Worm (Caenorhabditis elegans) whole organism, late embryonic: ENCODE measurements around the gene hizr-1.

ENCODE experiments used
- K02D7.2 ChIP-seq: sonication (generic microtip); optimal IDR thresholded peaks from 2 replicates; lab custom pipeline; 2017; ENCODE audit warnings: mild to moderate bottlenecking, missing genetic modification characterization, missing compliant biosample characterization
- T23F11.4 ChIP-seq: fragments of 200-800 bp; sonication (Bioruptor generic); optimal IDR thresholded peaks from 2 replicates; lab custom pipeline; 2018; ENCODE audit warnings: mild to moderate bottlenecking, missing genetic modification characterization, missing compliant biosample characterization
- Y22D7AL.16 ChIP-seq: sonication (generic microtip); optimal IDR thresholded peaks from 2 replicates; lab custom pipeline; 2016; ENCODE audit warnings: missing genetic modification characterization, missing compliant biosample characterization
- ama-1 ChIP-seq: fragments of 150-350 bp; optimal IDR thresholded peaks from 2 replicates; lab custom pipeline; 2014
- ceh-24 ChIP-seq: sonication (generic microtip); optimal IDR thresholded peaks from 2 replicates; lab custom pipeline; 2016; ENCODE audit warnings: mild to moderate bottlenecking, missing genetic modification characterization, missing compliant biosample characterization
- ceh-30 ChIP-seq: fragments of 150-350 bp; optimal IDR thresholded peaks from 2 replicates; lab custom pipeline; 2014; ENCODE audit warnings: missing biosample characterization, missing genetic modification characterization
- ceh-31 ChIP-seq: sonication (generic microtip); optimal IDR thresholded peaks from 2 replicates; lab custom pipeline; 2016; ENCODE audit warnings: missing genetic modification characterization, missing compliant biosample characterization
- ceh-34 ChIP-seq: sonication (generic microtip); optimal IDR thresholded peaks from 2 replicates; lab custom pipeline; 2016; ENCODE audit warnings: mild to moderate bottlenecking, missing genetic modification characterization, missing compliant biosample characterization
- ceh-48 ChIP-seq: sonication (generic microtip); optimal IDR thresholded peaks from 2 replicates; lab custom pipeline; 2016; ENCODE audit warnings: missing genetic modification characterization, inconsistent platforms, missing compliant biosample characterization
- ceh-6 ChIP-seq: fragments of 200-800 bp; sonication (Bioruptor generic); optimal IDR thresholded peaks from 2 replicates; lab custom pipeline; 2018; ENCODE audit warnings: mild to moderate bottlenecking, missing genetic modification characterization, missing compliant biosample characterization
- ceh-9 ChIP-seq: sonication (generic microtip); optimal IDR thresholded peaks from 2 replicates; lab custom pipeline; 2016; ENCODE audit warnings: mild to moderate bottlenecking, missing genetic modification characterization, inconsistent platforms, missing compliant biosample characterization
- elt-2 ChIP-seq: sonication (generic microtip); optimal IDR thresholded peaks from 2 replicates; lab custom pipeline; 2016; ENCODE audit warnings: missing genetic modification reagents, missing genetic modification characterization, missing compliant biosample characterization
- elt-4 ChIP-seq: sonication (generic microtip); optimal IDR thresholded peaks from 2 replicates; lab custom pipeline; 2016; ENCODE audit warnings: missing genetic modification characterization, missing compliant biosample characterization
- ets-4 ChIP-seq: sonication (generic microtip); optimal IDR thresholded peaks from 2 replicates; lab custom pipeline; 2016; ENCODE audit warnings: missing genetic modification characterization, missing compliant biosample characterization
- fax-1 ChIP-seq: sonication (generic microtip); optimal IDR thresholded peaks from 2 replicates; lab custom pipeline; 2016; ENCODE audit warnings: missing genotype, missing genetic modification characterization, missing compliant biosample characterization
- fkh-6 ChIP-seq: sonication (generic microtip); optimal IDR thresholded peaks from 2 replicates; lab custom pipeline; 2016; ENCODE audit warnings: missing genetic modification characterization, missing compliant biosample characterization
- gmeb-2 ChIP-seq: sonication (generic microtip); optimal IDR thresholded peaks from 2 replicates; lab custom pipeline; 2016; ENCODE audit warnings: missing genetic modification characterization, inconsistent platforms, missing compliant biosample characterization
- hlh-13 ChIP-seq: fragments of 200-800 bp; sonication (Bioruptor generic); optimal IDR thresholded peaks from 2 replicates; lab custom pipeline; 2018; ENCODE audit warnings: mild to moderate bottlenecking, missing genetic modification characterization, missing compliant biosample characterization
- hlh-15 ChIP-seq: sonication (generic microtip); optimal IDR thresholded peaks from 2 replicates; lab custom pipeline; 2016; ENCODE audit warnings: missing genetic modification characterization, missing compliant biosample characterization
- hlh-30 ChIP-seq: sonication (generic microtip); optimal IDR thresholded peaks from 2 replicates; lab custom pipeline; 2017; ENCODE audit warnings: antibody characterized with exemption, missing genetic modification characterization, missing compliant biosample characterization; ENCODE audit not compliant: insufficient read depth
- hlh-8 ChIP-seq: sonication (generic microtip); optimal IDR thresholded peaks from 2 replicates; lab custom pipeline; 2016; ENCODE audit warnings: missing genotype, missing genetic modification characterization, missing compliant biosample characterization
- lim-6 ChIP-seq: sonication (generic microtip); optimal IDR thresholded peaks from 2 replicates; lab custom pipeline; 2016; ENCODE audit warnings: missing genetic modification characterization, missing compliant biosample characterization
- nhr-11 ChIP-seq: fragments of 150-350 bp; optimal IDR thresholded peaks from 2 replicates; lab custom pipeline; 2014; ENCODE audit warnings: missing biosample characterization, missing genetic modification characterization
- pax-1 ChIP-seq: fragments of 150-350 bp; optimal IDR thresholded peaks from 2 replicates; lab custom pipeline; 2014; ENCODE audit warnings: missing biosample characterization, missing genetic modification characterization
- pha-4 ChIP-seq: fragments of 150-350 bp; optimal IDR thresholded peaks from 2 replicates; lab custom pipeline; 2018; ENCODE audit warnings: missing biosample characterization, missing genetic modification reagents, missing genetic modification characterization
- pros-1 ChIP-seq: fragments of 150-350 bp; optimal IDR thresholded peaks from 2 replicates; lab custom pipeline; 2014; ENCODE audit warnings: missing biosample characterization, missing genetic modification reagents, missing genetic modification characterization
- ref-2 ChIP-seq: sonication (generic microtip); optimal IDR thresholded peaks from 2 replicates; lab custom pipeline; 2016; ENCODE audit warnings: missing genetic modification characterization, missing compliant biosample characterization
- rnt-1 ChIP-seq: sonication (generic microtip); optimal IDR thresholded peaks from 2 replicates; lab custom pipeline; 2016; ENCODE audit warnings: missing genetic modification characterization, missing compliant biosample characterization
- sdc-2 ChIP-seq: sonication (generic microtip); optimal IDR thresholded peaks from 2 replicates; lab custom pipeline; 2016; ENCODE audit warnings: missing genotype, missing genetic modification characterization, missing compliant biosample characterization
- sox-2 ChIP-seq: fragments of 200-800 bp; sonication (Bioruptor generic); IDR thresholded peaks from 2 replicates; pipeline ENCODE4 v1.3.6; 2022; ENCODE audit warnings: missing genetic modification reagents, missing genetic modification characterization, missing compliant biosample characterization
- syd-9 ChIP-seq: sonication (generic microtip); optimal IDR thresholded peaks from 2 replicates; lab custom pipeline; 2016; ENCODE audit warnings: mild to moderate bottlenecking, missing genetic modification characterization, moderate library complexity, missing compliant biosample characterization
- tbx-2 ChIP-seq: sonication (generic microtip); optimal IDR thresholded peaks from 2 replicates; lab custom pipeline; 2016; ENCODE audit warnings: missing genetic modification characterization, missing compliant biosample characterization
- ttx-3 ChIP-seq: sonication (generic microtip); optimal IDR thresholded peaks from 2 replicates; lab custom pipeline; 2016; ENCODE audit warnings: missing genetic modification reagents, missing genetic modification characterization, missing compliant biosample characterization
- unc-3 ChIP-seq, 2 experiments: fragments of 200-800 bp in 1 of 2; sonication (Bioruptor generic) in 1 of 2; sonication (generic microtip) in 1 of 2; conservative IDR thresholded peaks in 1 of 2; optimal IDR thresholded peaks in 1 of 2; 2 replicates each; pipeline versions ENCODE4 v1.3.6 to Lab custom; 2016 to 2022; ENCODE audit warnings: missing compliant biosample characterization in 2 of 2, missing genetic modification characterization in 2 of 2, missing genetic modification reagents in 1 of 2
- unc-42 ChIP-seq: sonication (generic microtip); optimal IDR thresholded peaks from 2 replicates; lab custom pipeline; 2016; ENCODE audit warnings: missing genotype, missing genetic modification characterization, missing compliant biosample characterization
- unc-55 ChIP-seq: sonication (generic microtip); optimal IDR thresholded peaks from 2 replicates; lab custom pipeline; 2017; ENCODE audit warnings: missing biosample characterization, missing genetic modification reagents, missing genetic modification characterization

Gene hizr-1

DNA sequence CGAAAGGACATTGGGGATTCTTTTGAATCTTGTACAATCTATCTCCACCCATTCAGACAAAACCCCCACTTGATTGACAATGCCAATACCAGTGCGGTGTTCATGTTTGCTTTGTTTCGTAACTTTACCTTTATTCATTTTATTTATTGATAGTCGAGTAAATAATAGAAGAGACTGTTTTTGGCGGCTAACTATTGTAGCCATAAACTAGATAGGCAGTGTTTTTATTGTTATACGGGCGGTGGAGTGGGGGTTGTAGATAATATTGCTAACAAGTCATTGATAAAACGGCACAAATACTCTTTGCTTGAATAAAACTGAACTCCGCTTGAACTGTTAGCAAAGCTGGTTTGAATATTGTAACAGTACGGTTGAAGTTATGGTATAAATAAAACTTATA lies 46.8 kb downstream of the hizr-1 start:
- no peak for TF ChIP-seq hlh-30 (tag; lab: Kevin White, UChicago)
- TF ChIP-seq hlh-15: no peak
- no peak for TF ChIP-seq gmeb-2
- TF ChIP-seq K02D7.2 (tag; lab: Kevin White, UChicago): no peak
- no peak for TF ChIP-seq fkh-6 (tag; lab: Kevin White, UChicago)
- TF ChIP-seq ama-1 (lab: Kevin White, UChicago): no peak
- TF ChIP-seq pros-1 (tag; lab: Kevin White, UChicago): no peak
- TF ChIP-seq Y22D7AL.16 (tag; lab: Kevin White, UChicago): no peak
- TF ChIP-seq ceh-24: no peak
- TF ChIP-seq nhr-11 (tag; lab: Kevin White, UChicago): no peak
- no peak for TF ChIP-seq ceh-30 (tag; lab: Kevin White, UChicago)

DNA sequence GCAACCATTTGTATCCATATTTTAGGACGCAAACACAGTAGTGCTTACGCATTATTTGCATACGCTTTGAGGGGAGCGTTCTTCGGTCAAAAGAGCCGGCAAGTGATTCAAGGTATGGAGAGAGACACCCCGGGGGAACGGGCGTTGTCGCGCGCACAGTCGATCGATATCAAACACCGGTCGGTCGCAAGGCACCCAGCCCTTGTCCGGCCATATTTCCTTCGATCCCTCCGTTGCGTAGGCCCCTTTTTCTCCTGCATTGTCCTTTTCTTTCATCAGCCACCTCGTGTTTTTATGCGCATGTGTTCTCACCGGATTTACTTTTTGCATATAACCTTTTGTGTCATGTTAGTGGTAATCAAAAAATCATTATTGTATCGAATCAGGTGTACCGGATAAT lies 47.9 kb downstream of the hizr-1 start:
- TF ChIP-seq ref-2: peak; percentile 10
- TF ChIP-seq ceh-48 (tag; lab: Kevin White, UChicago): peak; percentile 38
- TF ChIP-seq elt-2: no peak

- TF ChIP-seq ttx-3 (tag; lab: Kevin White, UChicago) (no peak), unc-55 (GFP tag; lab: Kevin White, UChicago) (no peak), hlh-8 (tag; lab: Kevin White, UChicago) (no peak), rnt-1 (no peak), ceh-6 (GFP tag; lab: Kevin White, UChicago) (no peak), tbx-2 (no peak), syd-9 (tag; lab: Kevin White, UChicago) (no peak), ceh-24 (no peak), unc-3 (GFP tag; conservative IDR thresholded peaks at IDR 0.05; lab: Robert Waterston, UW) (no peak), unc-3 (tag; optimal IDR thresholded peaks at IDR 0.05; lab: Kevin White, UChicago) (no peak), sox-2 (GFP tag; lab: Robert Waterston, UW) (no peak), T23F11.4 (no peak), hlh-13 (GFP tag; lab: Kevin White, UChicago) (no peak), sdc-2 (tag; lab: Kevin White, UChicago) (no peak), elt-4 (no peak), elt-2 (no peak), pha-4 (tag; lab: Kevin White, UChicago) (no peak), ceh-9 (no peak), fax-1 (tag; lab: Kevin White, UChicago) (no peak), ceh-34 (tag; lab: Kevin White, UChicago) (no peak)
Observed at ce11 chrX:11367087-11367486, 49.0 kb downstream of the hizr-1 start.

DNA sequence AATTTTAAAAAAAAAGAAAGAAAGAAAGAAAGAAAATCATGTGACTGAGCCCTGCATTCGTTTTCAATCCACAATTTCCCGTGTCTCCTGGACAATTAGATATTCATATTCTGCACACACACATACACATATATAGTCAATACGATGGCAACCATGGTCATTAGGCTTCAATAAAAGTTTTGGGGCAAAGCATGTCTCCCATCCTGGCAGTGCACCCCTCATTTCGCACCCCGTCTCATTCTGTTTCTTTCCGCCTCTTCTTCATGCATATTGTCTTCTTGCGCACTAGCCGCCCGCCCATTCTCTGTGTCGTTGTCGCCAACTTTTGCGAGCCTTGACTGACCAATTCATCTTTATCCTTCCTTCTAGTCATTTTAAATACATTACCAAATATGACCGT lies 49.6 kb downstream of the hizr-1 start:
- peak; percentile 2 for TF ChIP-seq unc-55 (GFP tag; lab: Kevin White, UChicago)
- peak; percentile 26 for TF ChIP-seq ref-2
- TF ChIP-seq tbx-2: peak; percentile 25
- TF ChIP-seq ceh-31 (tag; lab: Kevin White, UChicago): peak; percentile 67
- no peak for TF ChIP-seq K02D7.2 (tag; lab: Kevin White, UChicago)
- TF ChIP-seq unc-42 (tag; lab: Kevin White, UChicago): peak; percentile 78
- no peak for TF ChIP-seq ets-4 (tag; lab: Kevin White, UChicago)
- no peak for TF ChIP-seq nhr-11 (tag; lab: Kevin White, UChicago)

ce11 chrX:11368417-11368816 lies 50.3 kb downstream of the hizr-1 start, which contains the start of gene ttyh-1:
TSS of gene ttyh-1 (plus strand) at chrX:11368717.
- TF ChIP-seq pax-1 (tag; lab: Kevin White, UChicago): no peak
- no peak for TF ChIP-seq ref-2
- no peak for TF ChIP-seq elt-2
- no peak for TF ChIP-seq lim-6 (tag; lab: Kevin White, UChicago)
